Fruit fly (Drosophila melanogaster) whole organism, pupa: Measurements from ENCODE around the gene repo.

Experiments
- CG10348 ChIP-seq: fragments of 200-800 bp; sonication (Bioruptor generic); IDR thresholded peaks from 2 replicates; pipeline ENCODE4 v1.3.6; 2022; ENCODE audit warnings: missing biosample characterization, missing genetic modification characterization
- CG12605 ChIP-seq: fragments of 200-800 bp; sonication (Bioruptor generic); IDR thresholded peaks from 2 replicates; pipeline ENCODE4 v1.3.6; 2022; ENCODE audit warnings: missing biosample characterization, missing genetic modification characterization
- CG13204 ChIP-seq: fragments of 200-800 bp; sonication (Bioruptor generic); optimal IDR thresholded peaks from 2 replicates; lab custom pipeline; 2018; ENCODE audit warnings: missing biosample characterization, mild to moderate bottlenecking, missing genetic modification characterization, moderate library complexity
- CG14655 ChIP-seq: fragments of 200-800 bp; sonication (Bioruptor generic); optimal IDR thresholded peaks from 3 replicates; lab custom pipeline; 2017; ENCODE audit warnings: mild to moderate bottlenecking, missing biosample characterization, missing genetic modification reagents, missing genetic modification characterization
- CG15710 ChIP-seq: fragments of 200-800 bp; sonication (Bioruptor generic); optimal IDR thresholded peaks from 2 replicates; lab custom pipeline; 2018; ENCODE audit warnings: missing biosample characterization, mild to moderate bottlenecking, missing genetic modification characterization, moderate library complexity
- CG17806 ChIP-seq: fragments of 200-800 bp; sonication (Bioruptor generic); optimal IDR thresholded peaks from 2 replicates; lab custom pipeline; 2018; ENCODE audit warnings: missing biosample characterization, mild to moderate bottlenecking, missing genetic modification characterization, moderate library complexity
- CG32121 ChIP-seq: fragments of 200-800 bp; sonication (Bioruptor generic); IDR thresholded peaks from 2 replicates; pipeline ENCODE4 v1.3.6; 2022; ENCODE audit warnings: missing biosample characterization, missing genetic modification characterization
- CG34367 ChIP-seq: fragments of 200-800 bp; sonication (Bioruptor generic); optimal IDR thresholded peaks from 2 replicates; lab custom pipeline; 2018; ENCODE audit warnings: missing biosample characterization, mild to moderate bottlenecking, missing genetic modification characterization
- CG4496 ChIP-seq: fragments of 200-800 bp; sonication (Bioruptor generic); IDR thresholded peaks from 3 replicates; pipeline ENCODE4 v1.3.6; 2022; ENCODE audit warnings: missing biosample characterization, missing genetic modification characterization
- CG8159 ChIP-seq: fragments of 200-800 bp; sonication (Bioruptor generic); optimal IDR thresholded peaks from 3 replicates; lab custom pipeline; 2018; ENCODE audit warnings: missing biosample characterization, mild to moderate bottlenecking, missing genetic modification characterization, moderate library complexity
- CG8301 ChIP-seq: fragments of 200-800 bp; sonication (Bioruptor generic); optimal IDR thresholded peaks from 2 replicates; lab custom pipeline; 2018; ENCODE audit warnings: missing biosample characterization, mild to moderate bottlenecking, missing genetic modification characterization
- CG9948 ChIP-seq: fragments of 200-800 bp; sonication (Bioruptor generic); optimal IDR thresholded peaks from 2 replicates; lab custom pipeline; 2018; ENCODE audit warnings: missing biosample characterization, mild to moderate bottlenecking, missing genetic modification characterization, moderate library complexity
- D1 ChIP-seq: fragments of 200-800 bp; sonication (Bioruptor generic); optimal IDR thresholded peaks from 2 replicates; lab custom pipeline; 2018; ENCODE audit warnings: missing biosample characterization, mild to moderate bottlenecking, missing genetic modification characterization, moderate library complexity
- EcR ChIP-seq: fragments of 200-800 bp; sonication (Bioruptor generic); optimal IDR thresholded peaks from 3 replicates; lab custom pipeline; 2019; ENCODE audit warnings: missing biosample characterization, missing genetic modification characterization, mild to moderate bottlenecking, moderate library complexity, missing genetic modification reagents
- Ets98B ChIP-seq: fragments of 200-800 bp; sonication (Bioruptor generic); IDR thresholded peaks from 2 replicates; pipeline ENCODE4 v1.3.6; 2022; ENCODE audit warnings: missing biosample characterization, missing genetic modification characterization
- Pif1A ChIP-seq: fragments of 200-800 bp; sonication (Bioruptor generic); optimal IDR thresholded peaks from 3 replicates; lab custom pipeline; 2016; ENCODE audit warnings: missing biosample characterization, missing genetic modification characterization
- Pif1B ChIP-seq: fragments of 200-800 bp; sonication (Bioruptor generic); optimal IDR thresholded peaks from 3 replicates; lab custom pipeline; 2016; ENCODE audit warnings: missing biosample characterization, missing genetic modification characterization
- Snoo ChIP-seq: fragments of 200-800 bp; sonication (Bioruptor generic); optimal IDR thresholded peaks from 3 replicates; lab custom pipeline; 2017; ENCODE audit warnings: missing biosample characterization, mild to moderate bottlenecking, missing genetic modification characterization, inconsistent platforms
- fd96Ca ChIP-seq: fragments of 200-800 bp; sonication (Bioruptor generic); IDR thresholded peaks from 3 replicates; pipeline ENCODE4 v1.3.6; 2022; ENCODE audit warnings: missing biosample characterization, missing genetic modification characterization
- gl ChIP-seq: fragments of 200-800 bp; sonication (Bioruptor generic); optimal IDR thresholded peaks from 2 replicates; lab custom pipeline; 2018; ENCODE audit warnings: missing biosample characterization, mild to moderate bottlenecking, missing genetic modification characterization
- rn ChIP-seq: fragments of 200-800 bp; sonication (Bioruptor generic); IDR thresholded peaks from 2 replicates; pipeline ENCODE4 v1.3.6; 2022; ENCODE audit warnings: missing biosample characterization, missing genetic modification characterization

repo gene

DNA sequence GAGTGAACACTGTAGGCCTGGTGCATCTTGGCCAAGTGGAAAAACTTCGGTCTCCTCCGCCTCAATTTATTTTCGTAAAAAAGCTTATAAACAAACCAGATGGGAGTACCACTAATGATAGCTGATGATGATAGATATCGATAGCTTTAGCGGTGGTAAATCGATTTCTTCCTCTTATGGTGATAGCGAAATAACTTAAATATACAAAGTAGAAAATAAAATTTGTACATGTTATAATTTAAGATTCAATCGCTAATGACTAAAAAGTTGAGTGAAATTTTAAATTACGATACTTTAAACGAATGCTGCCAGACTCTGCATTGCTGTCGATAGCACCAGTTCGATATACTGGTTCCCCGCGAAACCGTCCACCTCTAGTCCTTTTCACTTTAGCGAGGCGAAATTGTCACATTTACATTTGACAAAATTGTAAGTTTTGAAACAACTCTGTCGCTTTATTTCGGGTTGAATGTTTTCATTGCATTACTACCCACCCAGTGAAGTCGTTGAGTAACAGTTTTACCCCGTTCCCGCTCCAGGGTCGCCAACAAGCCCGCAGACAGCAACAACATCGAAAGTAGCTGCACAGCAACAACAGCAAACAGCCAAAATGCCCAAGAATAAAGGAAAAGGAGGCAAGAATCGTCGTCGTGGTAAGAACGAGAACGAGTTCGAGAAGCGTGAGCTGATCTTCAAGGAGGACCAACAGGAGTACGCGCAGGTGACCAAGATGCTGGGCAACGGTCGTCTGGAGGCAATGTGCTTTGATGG, 38.5 kb downstream of the repo start, which contains the start of the genes Vps39 and eIF1A:
Vps39 (minus strand) TSS at position 119 of the 771 bp plus-strand sequence.
eIF1A (plus strand) TSS at position 338 of the 771 bp plus-strand sequence.
- TF ChIP-seq Snoo (tag; lab: Kevin White, UChicago) (no peak), CG17806 (no peak), Ets98B (GFP tag; lab: Robert Waterston, UW) (no peak), CG9948 (no peak), gl (tag; lab: Kevin White, UChicago) (no peak), CG10348 (no peak), CG13204 (GFP tag; lab: Kevin White, UChicago) (no peak), Pif1B (GFP tag; lab: Kevin White, UChicago) (no peak)

DNA sequence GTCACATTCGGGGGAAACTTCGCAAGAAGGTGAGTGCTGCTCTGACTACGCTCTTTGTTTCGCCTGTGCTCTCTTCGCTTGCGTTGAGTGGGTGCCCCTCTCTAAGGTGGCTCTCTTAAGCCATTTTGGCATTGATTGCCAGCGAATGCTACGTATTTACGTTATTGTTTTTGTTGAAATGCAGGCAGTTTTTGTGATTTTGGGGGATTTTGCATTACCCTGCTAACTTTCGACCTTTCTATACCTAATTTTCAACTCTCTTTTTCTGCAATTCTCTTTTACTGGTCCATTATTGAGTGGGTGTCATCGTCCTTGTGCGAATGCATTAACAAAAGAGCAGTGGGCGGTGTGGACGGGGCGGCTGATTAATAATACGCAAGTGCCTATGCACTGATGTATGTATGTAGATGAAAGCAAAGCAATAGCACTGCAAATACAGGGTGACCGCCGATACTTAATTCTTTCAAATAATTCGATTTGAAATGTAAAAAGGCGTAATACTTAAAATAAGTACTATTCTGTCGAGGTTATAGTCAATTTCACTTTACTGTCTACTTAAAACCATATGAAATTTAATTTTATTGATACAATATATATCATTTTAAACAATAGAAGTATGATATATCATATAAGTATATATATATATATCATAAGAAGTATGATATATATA, 39.3 kb downstream of the repo start:
- no peak for TF ChIP-seq Pif1A (GFP tag; lab: Kevin White, UChicago)
- peak; percentile 10; the same call in 1 of the 2 replicates for TF ChIP-seq Ets98B (GFP tag; lab: Robert Waterston, UW)
- TF ChIP-seq CG15710 (tag; lab: Kevin White, UChicago) = peak; percentile 9
- TF ChIP-seq CG10348 = no peak
- TF ChIP-seq CG14655 (GFP tag; lab: Kevin White, UChicago) = no peak
- no peak for TF ChIP-seq gl (tag; lab: Kevin White, UChicago)
- TF ChIP-seq CG12605 (GFP tag; lab: Robert Waterston, UW) = peak; percentile 67
- TF ChIP-seq CG9948 = no peak
- peak; percentile 5 for TF ChIP-seq Pif1B (GFP tag; lab: Kevin White, UChicago)
- peak; percentile 69 for TF ChIP-seq CG4496
- TF ChIP-seq EcR = peak; percentile 94
- peak; percentile 25 for TF ChIP-seq CG17806
- no peak for TF ChIP-seq CG8159 (tag; lab: Kevin White, UChicago)
- TF ChIP-seq fd96Ca = no peak; the same call in 2 of the 3 replicates
- no peak for TF ChIP-seq Snoo (tag; lab: Kevin White, UChicago)
- no peak for TF ChIP-seq CG13204 (GFP tag; lab: Kevin White, UChicago)
- peak; percentile 75 for TF ChIP-seq CG32121 (GFP tag; lab: Robert Waterston, UW)
- no peak for TF ChIP-seq D1
- peak; percentile 19 for TF ChIP-seq CG34367 (tag; lab: Kevin White, UChicago)

DNA sequence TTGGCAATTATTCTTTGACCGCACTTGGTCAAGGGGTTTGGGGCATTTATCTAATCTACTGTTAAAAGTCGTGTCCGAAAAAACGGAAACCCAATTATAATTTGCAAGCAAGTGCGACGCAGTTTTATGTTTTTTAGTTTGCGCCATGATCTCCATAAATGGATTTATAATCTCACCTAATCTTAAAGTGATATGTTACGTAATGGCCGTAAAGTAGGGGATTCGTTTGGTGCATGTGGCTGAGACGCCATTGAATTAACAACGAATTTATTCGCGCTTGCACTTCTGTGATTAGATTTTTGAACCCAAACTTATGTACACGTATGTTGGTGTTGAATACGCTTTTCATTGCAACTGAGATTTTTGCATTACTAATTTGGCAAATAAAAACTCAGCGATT, 40.7 kb downstream of the repo start:
- TF ChIP-seq CG8159 (tag; lab: Kevin White, UChicago) (no peak), CG14655 (GFP tag; lab: Kevin White, UChicago) (no peak), CG9948 (no peak), CG13204 (GFP tag; lab: Kevin White, UChicago) (no peak), CG4496 (no peak), Ets98B (GFP tag; lab: Robert Waterston, UW) (no peak), CG8301 (no peak), Pif1B (GFP tag; lab: Kevin White, UChicago) (no peak), CG12605 (GFP tag; lab: Robert Waterston, UW) (no peak), gl (tag; lab: Kevin White, UChicago) (no peak), CG10348 (no peak), EcR (no peak), Pif1A (GFP tag; lab: Kevin White, UChicago) (no peak), CG15710 (tag; lab: Kevin White, UChicago) (no peak), rn (GFP tag; lab: Robert Waterston, UW) (no peak), D1 (no peak), CG17806 (no peak), Snoo (tag; lab: Kevin White, UChicago) (no peak), fd96Ca (no peak)

DNA sequence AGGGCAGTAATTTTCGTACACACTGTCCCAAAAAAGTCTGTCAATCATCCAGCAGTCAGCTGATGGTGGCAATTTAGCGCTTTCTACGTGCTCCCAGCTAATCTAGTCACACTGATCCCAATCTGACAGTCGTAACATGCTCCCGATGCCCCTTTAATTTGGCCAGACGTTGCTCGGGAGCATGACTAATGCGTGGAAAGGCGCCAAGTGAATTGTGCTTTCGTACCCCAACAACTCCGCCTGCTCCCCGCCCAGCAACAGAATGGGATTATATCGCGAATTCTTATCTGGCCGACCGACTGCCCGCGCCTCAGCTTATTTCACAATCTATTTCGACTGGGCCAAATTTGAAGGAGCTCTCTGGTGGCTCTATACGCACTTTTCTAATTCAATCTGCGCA, 41.4 kb downstream of the repo start:
- 0 out of 2 replicates have a peak, but pooled peaks have one; percentile 33 for TF ChIP-seq CG32121 (GFP tag; lab: Robert Waterston, UW)
- no peak for TF ChIP-seq CG4496

DNA sequence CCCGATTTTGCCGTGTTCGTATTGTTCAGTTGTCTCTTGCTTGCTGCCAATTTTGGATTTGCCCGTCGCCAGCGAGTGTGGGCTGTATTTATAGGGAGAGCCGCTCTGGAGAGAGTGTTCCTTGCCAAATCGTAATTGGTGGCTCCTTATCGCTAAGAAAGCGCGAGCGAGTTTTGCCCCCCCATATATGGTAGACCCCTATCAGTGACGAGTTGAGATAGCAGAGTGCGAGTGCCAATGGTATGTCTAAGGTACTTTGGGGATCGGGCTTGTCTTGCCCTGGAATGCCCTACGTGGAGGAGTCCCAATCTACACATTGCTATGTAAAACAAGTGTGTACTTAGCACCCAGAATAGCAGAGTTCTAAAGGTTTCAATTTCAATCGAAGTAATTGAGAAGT, 43.5 kb downstream of the repo start, which contains the start of gene CG7142:
CG7142 (minus strand) TSS at position 29 of the 400 bp plus-strand sequence.
- no peak for TF ChIP-seq CG8159 (tag; lab: Kevin White, UChicago)
- TF ChIP-seq CG14655 (GFP tag; lab: Kevin White, UChicago) = no peak
- no peak for TF ChIP-seq CG4496
- TF ChIP-seq Pif1A (GFP tag; lab: Kevin White, UChicago) = no peak
- no peak for TF ChIP-seq fd96Ca
- TF ChIP-seq CG13204 (GFP tag; lab: Kevin White, UChicago) = no peak
- no peak for TF ChIP-seq CG8301
- TF ChIP-seq rn (GFP tag; lab: Robert Waterston, UW) = no peak
- no peak for TF ChIP-seq CG17806
- TF ChIP-seq EcR = no peak
- TF ChIP-seq CG32121 (GFP tag; lab: Robert Waterston, UW) = no peak
- no peak for TF ChIP-seq Pif1B (GFP tag; lab: Kevin White, UChicago)
- no peak for TF ChIP-seq CG34367 (tag; lab: Kevin White, UChicago)
- no peak for TF ChIP-seq D1
- TF ChIP-seq CG10348 = no peak
- TF ChIP-seq gl (tag; lab: Kevin White, UChicago) = no peak
- no peak for TF ChIP-seq CG9948
- TF ChIP-seq Snoo (tag; lab: Kevin White, UChicago) = no peak
- TF ChIP-seq CG15710 (tag; lab: Kevin White, UChicago) = no peak
- TF ChIP-seq, all 21 proteins: peak for 0
